Worm (Caenorhabditis elegans): ENCODE results near the gene ZK546.19.

DNA sequence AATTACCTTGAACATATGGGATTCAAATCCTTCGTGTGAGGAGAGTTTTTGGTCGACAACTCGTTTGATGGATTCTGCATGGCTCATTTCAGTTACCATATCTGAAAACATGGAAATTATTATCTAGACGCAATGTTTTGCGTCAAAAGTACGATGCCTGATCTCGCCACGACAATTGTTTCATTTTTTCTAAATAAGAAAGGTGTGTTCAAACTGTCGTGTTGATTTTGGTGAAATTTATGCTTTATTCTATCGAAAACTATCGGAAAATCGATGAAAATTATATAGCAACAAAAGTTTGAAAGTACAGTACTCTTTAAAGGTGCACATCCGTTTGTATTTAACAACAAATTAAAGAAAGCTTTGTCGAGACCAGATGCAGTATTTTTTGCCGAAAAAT is 476 bp upstream of the ZK546.19 start, which contains the start of gene cblc-1:
- no peak for TF ChIP-seq him-1 (tag; optimal IDR thresholded peaks at IDR 0.05)
- TF ChIP-seq dao-5 (tag; optimal IDR thresholded peaks at IDR 0.05), result no peak
- no peak for TF ChIP-seq W03F9.2 (tag; optimal IDR thresholded peaks at IDR 0.05)
